Worm (Caenorhabditis elegans) whole organism, L3 larva: ENCODE results near the gene D2096.11.
A peak's percentile ranks its signal among the peaks of the same experiment; 100 is the strongest.

Source experiments
- R02D3.7 ChIP-seq: fragments of 150-350 bp; optimal IDR thresholded peaks from 2 replicates; lab custom pipeline; 2014; ENCODE audit warnings: missing biosample characterization, missing genetic modification characterization
- ZK546.5 ChIP-seq: sonication (generic microtip); optimal IDR thresholded peaks from 2 replicates; lab custom pipeline; 2017; ENCODE audit warnings: missing biosample characterization, missing genetic modification characterization
- aly-2 ChIP-seq: fragments of 150-350 bp; optimal IDR thresholded peaks from 2 replicates; lab custom pipeline; 2014; ENCODE audit warnings: missing biosample characterization, missing genetic modification characterization
- ama-1 ChIP-seq: fragments of 150-350 bp; optimal IDR thresholded peaks from 2 replicates; lab custom pipeline; 2018
- ceh-16 ChIP-seq: sonication (generic microtip); optimal IDR thresholded peaks from 2 replicates; lab custom pipeline; 2017; ENCODE audit warnings: missing biosample characterization, missing genetic modification characterization
- ceh-82 ChIP-seq: fragments of 150-350 bp; optimal IDR thresholded peaks from 2 replicates; lab custom pipeline; 2014; ENCODE audit warnings: missing biosample characterization, missing genetic modification characterization
- daf-12 ChIP-seq: fragments of 150-350 bp; optimal IDR thresholded peaks from 2 replicates; lab custom pipeline; 2014; ENCODE audit warnings: missing biosample characterization, missing genetic modification reagents, missing genetic modification characterization
- elt-2 ChIP-seq: sonication (generic microtip); optimal IDR thresholded peaks from 2 replicates; lab custom pipeline; 2016; ENCODE audit warnings: missing genetic modification reagents, mild to moderate bottlenecking, missing genetic modification characterization, missing compliant biosample characterization
- eor-1 ChIP-seq, 2 experiments: fragments of 150-350 bp; optimal IDR thresholded peaks; 2 replicates each; lab custom pipeline; 2014 to 2018; ENCODE audit warnings: missing biosample characterization in 2 of 2, missing genetic modification characterization in 2 of 2
- fkh-10 ChIP-seq: sonication (generic microtip); optimal IDR thresholded peaks from 2 replicates; lab custom pipeline; 2017; ENCODE audit warnings: missing biosample characterization, missing genetic modification reagents, missing genetic modification characterization
- fkh-2 ChIP-seq: fragments of 150-350 bp; optimal IDR thresholded peaks from 2 replicates; lab custom pipeline; 2014; ENCODE audit warnings: missing biosample characterization, missing genetic modification reagents, missing genetic modification characterization
- fos-1 ChIP-seq: fragments of 150-350 bp; optimal IDR thresholded peaks from 2 replicates; lab custom pipeline; 2014; ENCODE audit warnings: missing biosample characterization, missing genetic modification characterization
- hmg-11 ChIP-seq: sonication (generic microtip); optimal IDR thresholded peaks from 2 replicates; lab custom pipeline; 2016; ENCODE audit warnings: missing genetic modification characterization, missing compliant biosample characterization
- jun-1 ChIP-seq: fragments of 150-350 bp; optimal IDR thresholded peaks from 2 replicates; lab custom pipeline; 2014; ENCODE audit warnings: missing biosample characterization, missing genetic modification reagents, missing genetic modification characterization
- lin-15B ChIP-seq: fragments of 150-350 bp; optimal IDR thresholded peaks from 2 replicates; lab custom pipeline; 2014; ENCODE audit warnings: missing biosample characterization, missing genetic modification characterization
- lin-39 ChIP-seq: fragments of 150-350 bp; optimal IDR thresholded peaks from 2 replicates; lab custom pipeline; 2018; ENCODE audit warnings: missing biosample characterization, missing genetic modification reagents, missing genetic modification characterization
- mdl-1 ChIP-seq: fragments of 150-350 bp; optimal IDR thresholded peaks from 2 replicates; lab custom pipeline; 2014; ENCODE audit warnings: missing biosample characterization, missing genetic modification characterization
- mml-1 ChIP-seq: fragments of 150-350 bp; sonication (generic microtip); optimal IDR thresholded peaks from 3 replicates; lab custom pipeline; 2014; ENCODE audit warnings: missing biosample characterization, missing genetic modification characterization
- nfya-1 ChIP-seq: sonication (generic microtip); optimal IDR thresholded peaks from 2 replicates; lab custom pipeline; 2017; ENCODE audit warnings: missing genetic modification characterization, mild to moderate bottlenecking, missing compliant biosample characterization, antibody characterized with exemption, moderate library complexity; ENCODE audit not compliant: insufficient read depth
- nhr-11 ChIP-seq: fragments of 150-350 bp; optimal IDR thresholded peaks from 2 replicates; lab custom pipeline; 2014; ENCODE audit warnings: missing biosample characterization, missing genetic modification characterization
- nhr-12 ChIP-seq: fragments of 150-350 bp; optimal IDR thresholded peaks from 2 replicates; lab custom pipeline; 2014; ENCODE audit warnings: missing biosample characterization, missing genetic modification characterization
- nhr-23 ChIP-seq: fragments of 150-350 bp; optimal IDR thresholded peaks from 2 replicates; lab custom pipeline; 2014; ENCODE audit warnings: missing biosample characterization, missing genetic modification reagents, missing genetic modification characterization
- nhr-67 ChIP-seq: fragments of 150-350 bp; optimal IDR thresholded peaks from 2 replicates; lab custom pipeline; 2014; ENCODE audit warnings: missing biosample characterization, missing genetic modification characterization
- nhr-76 ChIP-seq: fragments of 150-350 bp; sonication (generic microtip); optimal IDR thresholded peaks from 5 replicates; lab custom pipeline; 2014; ENCODE audit warnings: missing biosample characterization, missing genetic modification characterization
- pha-4 ChIP-seq: fragments of 150-350 bp; optimal IDR thresholded peaks from 2 replicates; lab custom pipeline; 2014; ENCODE audit warnings: missing biosample characterization, missing genetic modification reagents, missing genetic modification characterization
- pqm-1 ChIP-seq: fragments of 150-350 bp; optimal IDR thresholded peaks from 2 replicates; lab custom pipeline; 2017; ENCODE audit warnings: missing biosample characterization, missing genetic modification characterization, inconsistent platforms
- sea-2 ChIP-seq: fragments of 150-350 bp; sonication (generic microtip); optimal IDR thresholded peaks from 4 replicates; lab custom pipeline; 2014; ENCODE audit warnings: missing biosample characterization, missing genetic modification reagents, missing genetic modification characterization
- skn-1 ChIP-seq: fragments of 150-350 bp; optimal IDR thresholded peaks from 2 replicates; lab custom pipeline; 2014; ENCODE audit warnings: missing biosample characterization, missing genetic modification characterization
- snpc-4 ChIP-seq: fragments of 150-350 bp; optimal IDR thresholded peaks from 2 replicates; lab custom pipeline; 2014; ENCODE audit warnings: missing biosample characterization, missing genetic modification characterization
- tbx-2 ChIP-seq: sonication (generic microtip); optimal IDR thresholded peaks from 2 replicates; lab custom pipeline; 2016; ENCODE audit warnings: mild to moderate bottlenecking, missing genetic modification characterization, missing compliant biosample characterization
- unc-39 ChIP-seq: sonication (generic microtip); optimal IDR thresholded peaks from 4 replicates; lab custom pipeline; 2017; ENCODE audit warnings: missing biosample characterization, missing genetic modification characterization
- unc-62 ChIP-seq: fragments of 150-350 bp; sonication (generic microtip); optimal IDR thresholded peaks from 4 replicates; lab custom pipeline; 2014; ENCODE audit warnings: missing biosample characterization, missing genetic modification reagents, missing genetic modification characterization
- zag-1 ChIP-seq: fragments of 150-350 bp; optimal IDR thresholded peaks from 2 replicates; lab custom pipeline; 2014; ENCODE audit warnings: missing biosample characterization, missing genetic modification characterization
- ztf-11 ChIP-seq: fragments of 150-350 bp; optimal IDR thresholded peaks from 2 replicates; lab custom pipeline; 2014; ENCODE audit warnings: missing biosample characterization, missing genetic modification characterization

D2096.11 gene

DNA sequence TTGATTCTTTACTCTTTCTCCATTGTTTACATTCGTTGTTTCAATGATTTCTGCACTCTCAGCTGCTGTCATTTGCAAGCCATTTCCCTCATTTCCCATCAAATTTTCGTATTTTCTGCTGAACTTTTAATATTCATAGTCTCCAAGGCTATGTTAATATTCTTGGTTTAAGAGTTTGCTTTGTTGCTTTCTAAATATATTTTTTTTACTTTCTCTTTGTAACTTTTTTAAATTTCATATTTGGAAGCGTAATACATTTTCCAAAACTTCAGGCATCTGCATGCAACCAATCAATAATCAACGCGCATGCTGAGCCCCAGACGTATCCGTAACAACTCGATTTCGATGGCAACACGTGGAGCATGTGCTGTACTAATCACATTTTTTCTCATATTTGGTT lies 33.2 kb downstream of the D2096.11 start, which contains the start of gene sqv-1:
TSS of gene sqv-1 (plus strand) at position 301 of the 400 bp plus-strand sequence.
- TF ChIP-seq pha-4 (tag; lab: Kevin White, UChicago): peak; percentile 41
- TF ChIP-seq nhr-11: no peak

DNA sequence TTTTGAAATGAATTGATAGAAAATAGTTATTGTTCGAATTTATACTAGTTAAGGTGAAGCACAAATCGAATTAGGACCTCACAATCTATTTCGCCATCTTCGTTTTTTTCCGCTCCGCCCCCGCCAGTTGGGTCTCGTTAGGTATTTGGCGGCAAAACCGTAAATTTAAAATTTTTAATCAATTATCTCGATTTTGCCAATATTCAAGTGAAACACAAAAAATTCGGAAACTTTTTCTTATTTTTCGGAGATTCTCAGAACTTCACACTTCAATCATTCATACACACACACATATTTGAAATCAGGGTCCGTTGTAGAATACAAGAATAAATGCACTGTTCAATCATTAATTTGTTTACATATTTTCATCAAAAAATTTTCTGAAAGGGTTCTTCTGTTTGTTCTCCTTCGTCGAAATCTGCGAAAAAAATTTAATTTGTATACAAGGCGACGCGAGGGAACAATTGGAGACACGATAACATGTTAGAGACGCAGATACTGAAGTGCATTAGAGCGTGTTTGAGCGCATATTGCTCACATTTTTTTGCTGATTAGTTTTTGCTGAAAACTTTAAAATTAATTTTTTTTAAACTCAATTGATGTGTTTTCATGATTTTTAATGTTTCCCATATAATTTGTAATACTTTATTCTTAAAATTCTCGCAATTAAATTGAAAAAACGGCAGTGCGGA lies 34.1 kb downstream of the D2096.11 start, which contains the start of gene D2096.5:
TSS of gene D2096.5 (minus strand) at position 51 of the 692 bp plus-strand sequence.
- no peak for TF ChIP-seq unc-39
- peak; percentile 23 for TF ChIP-seq lin-15B (tag; lab: Kevin White, UChicago)
- no peak for TF ChIP-seq daf-12 (tag; lab: Kevin White, UChicago)
- TF ChIP-seq nfya-1 (tag; lab: Kevin White, UChicago): peak; percentile 31
- TF ChIP-seq pqm-1 (tag; lab: Kevin White, UChicago): peak; percentile 29

DNA sequence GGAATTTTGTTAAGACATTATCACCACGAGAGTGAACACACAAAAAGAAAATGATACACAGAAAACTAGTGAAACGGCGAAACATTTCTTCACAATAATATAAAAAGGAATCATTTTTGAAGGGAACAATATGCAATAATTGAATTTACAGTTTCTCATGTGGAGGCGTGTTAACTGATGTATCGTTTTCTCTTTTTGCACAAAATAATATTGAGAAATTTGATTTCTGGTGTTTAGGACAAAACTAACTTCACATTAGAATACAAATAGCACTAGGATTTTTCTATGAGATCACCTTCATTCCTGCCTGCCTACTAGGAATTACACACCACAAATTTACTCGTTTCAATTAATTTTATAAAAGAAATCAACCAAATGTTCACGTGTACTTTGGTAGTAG lies 35.5 kb downstream of the D2096.11 start, which contains the start of gene D2096.13:
TSS of gene D2096.13 (minus strand) at position 101 of the 400 bp plus-strand sequence.
- TF ChIP-seq nhr-23 (no peak), nhr-76 (tag; lab: Kevin White, UChicago) (no peak), fkh-10 (GFP tag; lab: Kevin White, UChicago) (no peak), ztf-11 (tag; lab: Kevin White, UChicago) (no peak), sea-2 (GFP tag; lab: Kevin White, UChicago) (no peak), unc-39 (no peak), snpc-4 (tag; lab: Kevin White, UChicago) (no peak), ZK546.5 (tag; lab: Kevin White, UChicago) (no peak), daf-12 (tag; lab: Kevin White, UChicago) (no peak), aly-2 (tag; lab: Kevin White, UChicago) (no peak), nhr-11 (no peak), mdl-1 (tag; lab: Kevin White, UChicago) (no peak), fkh-2 (tag; lab: Kevin White, UChicago) (no peak), eor-1 (tag; optimal IDR thresholded peaks at IDR 0.05; lab: Kevin White, UChicago) (no peak), elt-2 (tag; lab: Kevin White, UChicago) (no peak), ceh-16 (tag; lab: Kevin White, UChicago) (no peak), ama-1 (lab: Kevin White, UChicago) (no peak), fos-1 (tag; lab: Kevin White, UChicago) (no peak), tbx-2 (no peak)

DNA sequence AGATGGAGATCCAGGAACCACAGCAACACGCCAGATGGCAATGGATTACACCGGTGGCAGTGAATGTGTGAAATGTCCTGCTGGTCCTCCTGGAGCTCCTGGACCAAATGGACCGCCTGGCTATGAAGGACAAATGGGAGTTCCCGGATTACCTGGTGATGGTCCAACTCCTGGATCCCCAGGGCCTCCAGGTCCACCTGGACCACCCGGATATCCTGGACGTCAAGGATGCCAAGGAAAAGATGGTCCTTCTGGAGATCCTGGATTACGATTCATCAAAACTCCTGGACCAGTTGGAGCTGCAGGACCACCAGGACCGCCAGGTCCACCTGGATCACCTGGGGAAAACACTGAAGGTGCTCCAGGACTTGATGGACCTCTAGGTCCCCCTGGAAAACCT lies 36.7 kb downstream of the D2096.11 start:
- no peak for TF ChIP-seq R02D3.7
- TF ChIP-seq jun-1 (tag; lab: Kevin White, UChicago): no peak
- TF ChIP-seq fkh-2 (tag; lab: Kevin White, UChicago): no peak
- no peak for TF ChIP-seq nhr-12 (tag; lab: Kevin White, UChicago)

DNA sequence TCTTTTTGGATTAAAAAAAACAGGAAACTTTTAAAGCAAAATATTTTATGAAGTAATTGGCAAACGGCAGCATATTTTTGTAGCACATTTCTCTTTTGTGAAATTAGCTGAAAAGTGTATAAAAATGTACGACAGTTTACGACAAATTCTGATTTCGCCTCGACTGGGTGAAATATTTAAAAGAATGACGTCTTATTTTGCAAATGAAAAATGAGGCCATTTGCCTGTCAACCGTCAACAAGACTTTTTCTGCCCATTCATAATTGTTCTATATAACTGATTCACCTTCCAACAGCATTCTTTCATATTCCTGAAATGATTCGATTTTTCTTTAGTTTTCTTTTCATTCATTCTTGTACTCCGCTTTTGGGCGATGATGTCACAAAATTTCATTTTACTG lies 38.4 kb downstream of the D2096.11 start, which contains the start of the genes F17E9.2 and col-116:
TSS of gene F17E9.2 (plus strand) at position 301 of the 400 bp plus-strand sequence.
TSS of gene col-116 (plus strand) at position 315 of the 400 bp plus-strand sequence.
- TF ChIP-seq ceh-82 (tag; lab: Kevin White, UChicago): no peak
- TF ChIP-seq snpc-4 (tag; lab: Kevin White, UChicago): no peak
- no peak for TF ChIP-seq ama-1 (lab: Kevin White, UChicago)
- no peak for TF ChIP-seq pqm-1 (tag; lab: Kevin White, UChicago)
- TF ChIP-seq aly-2 (tag; lab: Kevin White, UChicago): no peak
- TF ChIP-seq nhr-67 (tag; lab: Kevin White, UChicago): no peak
- TF ChIP-seq lin-15B (tag; lab: Kevin White, UChicago): no peak
- TF ChIP-seq mml-1 (tag; lab: Kevin White, UChicago): no peak
- TF ChIP-seq hmg-11: no peak
- TF ChIP-seq tbx-2: no peak
- no peak for TF ChIP-seq skn-1
- no peak for TF ChIP-seq zag-1
- TF ChIP-seq nhr-11: no peak
- no peak for TF ChIP-seq pha-4 (tag; lab: Kevin White, UChicago)
- TF ChIP-seq lin-39 (tag; lab: Kevin White, UChicago): no peak
- no peak for TF ChIP-seq nfya-1 (tag; lab: Kevin White, UChicago)
- TF ChIP-seq ceh-16 (tag; lab: Kevin White, UChicago): no peak
- TF ChIP-seq unc-62: no peak
- TF ChIP-seq nhr-12 (tag; lab: Kevin White, UChicago): no peak
